Worm (Caenorhabditis elegans): ENCODE data around the gene Y54G2A.44.

DNA sequence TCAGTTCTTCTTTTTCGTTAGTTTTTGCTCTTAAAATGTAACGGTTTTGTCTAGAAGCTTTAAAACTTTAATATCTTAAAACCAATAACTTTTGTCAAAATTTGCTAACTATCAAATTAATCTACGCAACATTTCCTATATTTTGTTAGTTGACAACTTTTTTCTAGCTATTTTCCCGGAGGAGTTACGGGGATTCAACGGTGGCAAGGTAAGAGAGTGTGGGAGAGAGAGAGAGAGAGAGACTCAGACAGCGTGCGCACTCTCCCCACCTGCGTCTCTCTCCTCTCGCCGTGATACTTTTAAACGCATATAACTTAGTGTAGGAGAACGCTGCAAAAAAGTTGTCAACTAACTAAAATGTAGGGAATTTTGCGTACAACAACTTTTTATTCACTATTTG, 48.1 kb upstream of the Y54G2A.44 start:
- TF ChIP-seq T07F8.4 (tag; optimal IDR thresholded peaks at IDR 0.05), result no peak
- no peak for TF ChIP-seq ekl-4 (GFP tag; IDR thresholded peaks at IDR 0.05)
- TF ChIP-seq pha-4 (tag; optimal IDR thresholded peaks at IDR 0.05), result no peak
- TF ChIP-seq ztf-3 (GFP tag; optimal IDR thresholded peaks at IDR 0.05), result no peak
- TF ChIP-seq snpc-4 (GFP tag; optimal IDR thresholded peaks at IDR 0.05), result no peak
- no peak for TF ChIP-seq snpc-4 (tag; optimal IDR thresholded peaks at IDR 0.05)
- TF ChIP-seq K12H6.12 (tag; optimal IDR thresholded peaks at IDR 0.05), result no peak
- no peak for TF ChIP-seq athp-1 (tag; optimal IDR thresholded peaks at IDR 0.05)
- no peak for TF ChIP-seq aptf-3 (GFP tag; IDR thresholded peaks at IDR 0.05)
- no peak for TF ChIP-seq unc-62 (GFP tag; optimal IDR thresholded peaks at IDR 0.05)
- no peak for TF ChIP-seq dpl-1 (GFP tag; optimal IDR thresholded peaks at IDR 0.05)
- TF ChIP-seq mes-4 (tag; optimal IDR thresholded peaks at IDR 0.05), result no peak
- no peak for TF ChIP-seq ztf-25 (GFP tag; IDR thresholded peaks at IDR 0.05)
- no peak for TF ChIP-seq dox-1 (GFP tag; IDR thresholded peaks at IDR 0.05)
- no peak for TF ChIP-seq C17E4.6 (GFP tag; IDR thresholded peaks at IDR 0.05)

Data from whole organism, young adult.